Fruit fly (Drosophila melanogaster) whole organism, prepupa: ENCODE data around the gene Grip75.

Source experiments
- Blimp-1 ChIP-seq: fragments of 200-800 bp; sonication (Bioruptor generic); optimal IDR thresholded peaks from 3 replicates; lab custom pipeline; 2017; ENCODE audit warnings: missing biosample characterization, missing genetic modification characterization, mild to moderate bottlenecking, moderate library complexity, missing genetic modification reagents
- CG11902 ChIP-seq: fragments of 200-800 bp; sonication (Bioruptor generic); optimal IDR thresholded peaks from 3 replicates; lab custom pipeline; 2016; ENCODE audit warnings: missing biosample characterization, missing genetic modification characterization
- CG15336 ChIP-seq: fragments of 200-800 bp; sonication (Bioruptor generic); IDR thresholded peaks from 2 replicates; pipeline ENCODE4 v1.3.6; 2022; ENCODE audit warnings: missing biosample characterization, missing genetic modification characterization
- CG16779 ChIP-seq: fragments of 200-800 bp; sonication (Bioruptor generic); optimal IDR thresholded peaks from 3 replicates; lab custom pipeline; 2017; ENCODE audit warnings: missing biosample characterization, mild to moderate bottlenecking, missing genetic modification characterization
- CG31627 ChIP-seq: fragments of 200-800 bp; sonication (Bioruptor generic); optimal IDR thresholded peaks from 3 replicates; lab custom pipeline; 2016; ENCODE audit warnings: missing biosample characterization, missing genetic modification characterization
- CG32006 ChIP-seq: fragments of 200-800 bp; sonication (Bioruptor generic); optimal IDR thresholded peaks from 3 replicates; lab custom pipeline; 2017; ENCODE audit warnings: missing biosample characterization, mild to moderate bottlenecking, missing genetic modification characterization
- CG34406 ChIP-seq: fragments of 200-800 bp; sonication (Bioruptor generic); optimal IDR thresholded peaks from 3 replicates; lab custom pipeline; 2016; ENCODE audit warnings: missing biosample characterization, missing genetic modification characterization
- CG4318 ChIP-seq: fragments of 200-800 bp; sonication (Bioruptor generic); optimal IDR thresholded peaks from 3 replicates; lab custom pipeline; 2017; ENCODE audit warnings: missing biosample characterization, mild to moderate bottlenecking, missing genetic modification characterization
- CG6163 ChIP-seq: fragments of 200-800 bp; sonication (Bioruptor generic); IDR thresholded peaks from 3 replicates; pipeline ENCODE4 v1.3.6; 2022; ENCODE audit warnings: missing biosample characterization, missing genetic modification characterization
- CG6808 ChIP-seq: fragments of 200-800 bp; sonication (Bioruptor generic); optimal IDR thresholded peaks from 3 replicates; lab custom pipeline; 2017; ENCODE audit warnings: missing biosample characterization, missing genetic modification characterization, mild to moderate bottlenecking, moderate library complexity, missing genetic modification reagents
- CG6854 ChIP-seq: fragments of 200-800 bp; sonication (Bioruptor generic); optimal IDR thresholded peaks from 2 replicates; lab custom pipeline; 2017; ENCODE audit warnings: missing biosample characterization, mild to moderate bottlenecking, missing genetic modification characterization
- CG7368 ChIP-seq: fragments of 200-800 bp; sonication (Bioruptor generic); optimal IDR thresholded peaks from 3 replicates; lab custom pipeline; 2016; ENCODE audit warnings: missing biosample characterization, missing genetic modification characterization
- CG8119 ChIP-seq: fragments of 200-800 bp; sonication (Bioruptor generic); IDR thresholded peaks from 3 replicates; pipeline ENCODE4 v1.3.6; 2022; ENCODE audit warnings: missing biosample characterization, missing genetic modification characterization
- CG8319 ChIP-seq: fragments of 200-800 bp; sonication (Bioruptor generic); optimal IDR thresholded peaks from 3 replicates; lab custom pipeline; 2016; ENCODE audit warnings: missing biosample characterization, missing genetic modification characterization
- CG8632 ChIP-seq: fragments of 200-800 bp; sonication (Bioruptor generic); optimal IDR thresholded peaks from 3 replicates; lab custom pipeline; 2016; ENCODE audit warnings: missing biosample characterization, missing genetic modification characterization
- CG9139 ChIP-seq: fragments of 200-800 bp; sonication (Bioruptor generic); optimal IDR thresholded peaks from 3 replicates; lab custom pipeline; 2017; ENCODE audit warnings: missing biosample characterization, mild to moderate bottlenecking, missing genetic modification characterization
- Eip75B ChIP-seq: fragments of 200-800 bp; sonication (Bioruptor generic); optimal IDR thresholded peaks from 3 replicates; lab custom pipeline; 2016; ENCODE audit warnings: missing biosample characterization, missing genetic modification characterization
- Eip78C ChIP-seq: fragments of 200-800 bp; sonication (Bioruptor generic); peaks from one replicate; lab custom pipeline; 2016; ENCODE audit warnings: missing biosample characterization, missing genetic modification characterization
- Ets21C ChIP-seq: fragments of 200-800 bp; sonication (Bioruptor generic); optimal IDR thresholded peaks from 3 replicates; lab custom pipeline; 2016; ENCODE audit warnings: missing biosample characterization, missing genetic modification characterization
- Gug ChIP-seq: fragments of 200-800 bp; sonication (Bioruptor generic); IDR thresholded peaks from 2 replicates; pipeline ENCODE4 v1.3.6; 2022; ENCODE audit warnings: missing biosample characterization, missing genetic modification characterization
- Hr4 ChIP-seq: fragments of 200-800 bp; sonication (Bioruptor generic); optimal IDR thresholded peaks from 3 replicates; lab custom pipeline; 2016; ENCODE audit warnings: missing biosample characterization, missing genetic modification characterization
- OdsH ChIP-seq: fragments of 200-800 bp; sonication (Bioruptor generic); optimal IDR thresholded peaks from 3 replicates; lab custom pipeline; 2016; ENCODE audit warnings: missing biosample characterization, missing genetic modification characterization
- Smox ChIP-seq: fragments of 200-800 bp; sonication (Bioruptor generic); optimal IDR thresholded peaks from 3 replicates; lab custom pipeline; 2016; ENCODE audit warnings: missing biosample characterization, missing genetic modification characterization
- Sox14 ChIP-seq: fragments of 200-800 bp; sonication (Bioruptor generic); optimal IDR thresholded peaks from 3 replicates; lab custom pipeline; 2016; ENCODE audit warnings: missing biosample characterization, missing genetic modification characterization
- Sox15 ChIP-seq: fragments of 200-800 bp; sonication (Bioruptor generic); optimal IDR thresholded peaks from 3 replicates; lab custom pipeline; 2016; ENCODE audit warnings: missing biosample characterization, missing genetic modification characterization
- acj6 ChIP-seq: fragments of 200-800 bp; sonication (Bioruptor generic); optimal IDR thresholded peaks from 3 replicates; lab custom pipeline; 2016; ENCODE audit warnings: missing biosample characterization, missing genetic modification characterization
- cyc ChIP-seq: fragments of 200-800 bp; sonication (Bioruptor generic); optimal IDR thresholded peaks from 3 replicates; lab custom pipeline; 2016; ENCODE audit warnings: missing biosample characterization, missing genetic modification characterization
- dac ChIP-seq: fragments of 200-800 bp; sonication (Bioruptor generic); optimal IDR thresholded peaks from 2 replicates; lab custom pipeline; 2017; ENCODE audit warnings: missing biosample characterization, mild to moderate bottlenecking, missing genetic modification characterization
- fd59A ChIP-seq: fragments of 200-800 bp; sonication (Bioruptor generic); optimal IDR thresholded peaks from 2 replicates; lab custom pipeline; 2017; ENCODE audit warnings: missing biosample characterization, mild to moderate bottlenecking, missing genetic modification characterization, missing genetic modification reagents
- fkh ChIP-seq: fragments of 200-800 bp; sonication (Bioruptor generic); optimal IDR thresholded peaks from 3 replicates; lab custom pipeline; 2017; ENCODE audit warnings: missing biosample characterization, mild to moderate bottlenecking, missing genetic modification characterization, moderate library complexity
- lz ChIP-seq: fragments of 200-800 bp; sonication (Bioruptor generic); optimal IDR thresholded peaks from 3 replicates; lab custom pipeline; 2016; ENCODE audit warnings: missing biosample characterization, missing genetic modification characterization
- pdm3 ChIP-seq: fragments of 200-800 bp; sonication (Bioruptor generic); optimal IDR thresholded peaks from 3 replicates; lab custom pipeline; 2016; ENCODE audit warnings: missing biosample characterization, missing genetic modification characterization
- salr ChIP-seq, 2 experiments: fragments of 200-800 bp; sonication (Bioruptor generic); optimal IDR thresholded peaks; 3 replicates each; lab custom pipeline; 2016 to 2018; ENCODE audit warnings: missing biosample characterization in 2 of 2, missing genetic modification characterization in 2 of 2, mild to moderate bottlenecking in 1 of 2
- spab ChIP-seq: fragments of 200-800 bp; sonication (Bioruptor generic); optimal IDR thresholded peaks from 2 replicates; lab custom pipeline; 2017; ENCODE audit warnings: missing biosample characterization, mild to moderate bottlenecking, missing genetic modification characterization, missing genetic modification reagents
- topi ChIP-seq: fragments of 200-800 bp; sonication (Bioruptor generic); optimal IDR thresholded peaks from 3 replicates; lab custom pipeline; 2016; ENCODE audit warnings: missing biosample characterization, missing genetic modification characterization
- vri ChIP-seq: fragments of 200-800 bp; sonication (Bioruptor generic); optimal IDR thresholded peaks from 3 replicates; lab custom pipeline; 2016; ENCODE audit warnings: missing biosample characterization, mild to moderate bottlenecking, missing genetic modification characterization

Gene Grip75

DNA sequence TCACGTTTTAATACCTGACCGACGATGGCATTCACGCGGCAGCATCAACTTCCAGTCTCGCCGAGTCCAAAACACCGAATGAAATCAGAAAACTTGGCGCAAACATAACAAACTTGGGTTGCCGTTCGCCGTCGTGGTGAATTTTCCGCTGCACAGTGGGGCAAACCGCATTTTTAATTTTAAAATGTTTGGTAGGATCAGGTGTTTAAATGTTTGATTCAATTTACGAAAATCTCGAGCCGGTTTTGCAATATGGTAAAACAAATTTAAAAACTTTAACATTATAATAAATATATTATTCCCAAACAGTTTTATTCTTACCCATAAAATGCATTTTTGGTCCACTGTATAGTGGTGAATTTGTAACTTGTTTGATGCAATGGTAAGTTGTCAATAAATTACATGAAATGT lies 8.8 kb upstream of the Grip75 start, which contains the start of gene RluA-1 (continued):
- TF ChIP-seq cyc (GFP tag; lab: Kevin White, UChicago): peak; percentile 90
- peak; percentile 94 for TF ChIP-seq CG7368 (GFP tag; lab: Kevin White, UChicago)
- TF ChIP-seq CG32006: peak; percentile 99
- TF ChIP-seq Blimp-1 (GFP tag; lab: Kevin White, UChicago): peak; percentile 82
- TF ChIP-seq fd59A: peak; percentile 96
- TF ChIP-seq Smox: peak; percentile 93
- peak; percentile 83 for TF ChIP-seq Ets21C (GFP tag; lab: Kevin White, UChicago)
- peak; percentile 99 for TF ChIP-seq Gug (GFP tag; lab: Robert Waterston, UW)
- peak; percentile 90 for TF ChIP-seq Eip75B (GFP tag; lab: Kevin White, UChicago)
- TF ChIP-seq CG8632 (GFP tag; lab: Kevin White, UChicago): peak; percentile 96
- TF ChIP-seq pdm3 (GFP tag; lab: Kevin White, UChicago): peak; percentile 95
- peak; percentile 95 for TF ChIP-seq CG8319 (GFP tag; lab: Kevin White, UChicago)
- TF ChIP-seq CG15336 (GFP tag; lab: Robert Waterston, UW): peak; percentile 99
- TF ChIP-seq fkh (GFP tag; lab: Kevin White, UChicago): peak; percentile 82
- peak; percentile 96 for TF ChIP-seq spab (GFP tag; lab: Kevin White, UChicago)
- peak; percentile 95 for TF ChIP-seq CG6163 (GFP tag; lab: Robert Waterston, UW)
- TF ChIP-seq salr (GFP tag; optimal IDR thresholded peaks at IDR 0.05; lab: Kevin White, UChicago): peak; percentile 94 to 96
- TF ChIP-seq CG16779 (tag; lab: Kevin White, UChicago): peak; percentile 93
- TF ChIP-seq acj6 (GFP tag; lab: Kevin White, UChicago): peak; percentile 97
- peak; percentile 94 for TF ChIP-seq Sox14 (GFP tag; lab: Kevin White, UChicago)
- peak; percentile 97 for TF ChIP-seq CG4318 (GFP tag; lab: Kevin White, UChicago)
- peak; percentile 94 for TF ChIP-seq CG6808 (GFP tag; lab: Kevin White, UChicago)
- TF ChIP-seq CG6854: peak; percentile 79
- peak; percentile 93 for TF ChIP-seq CG9139 (GFP tag; lab: Kevin White, UChicago)
- peak; percentile 99 for TF ChIP-seq CG8119 (GFP tag; lab: Robert Waterston, UW)
- TF ChIP-seq Eip78C (GFP tag; lab: Kevin White, UChicago): peak; percentile 99
- peak; percentile 98 for TF ChIP-seq Hr4 (GFP tag; lab: Kevin White, UChicago)

DNA sequence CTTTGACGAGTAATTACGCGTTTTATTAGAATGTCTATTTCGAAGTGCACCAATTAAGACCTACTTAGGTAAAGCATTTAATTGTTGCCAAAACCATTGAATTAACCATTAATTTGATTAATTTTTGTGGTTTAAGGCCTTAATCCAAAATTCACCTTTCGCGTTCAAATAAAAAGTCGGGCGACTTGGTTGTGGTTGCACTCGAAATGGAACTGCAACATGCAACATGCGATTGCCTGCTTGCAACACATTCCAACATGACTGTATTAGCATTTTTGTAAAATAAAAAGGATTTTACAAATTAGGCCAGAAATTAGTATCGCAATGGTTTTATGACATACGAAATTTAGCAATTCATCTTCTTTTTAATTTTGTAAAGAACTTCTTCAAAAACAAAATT lies 8.3 kb upstream of the Grip75 start:
- no peak for TF ChIP-seq lz
- no peak for TF ChIP-seq topi
- TF ChIP-seq CG6163 (GFP tag; lab: Robert Waterston, UW): no peak
- no peak for TF ChIP-seq vri
- TF ChIP-seq Sox14 (GFP tag; lab: Kevin White, UChicago): no peak
- no peak for TF ChIP-seq OdsH
- TF ChIP-seq Eip75B (GFP tag; lab: Kevin White, UChicago): no peak
- no peak for TF ChIP-seq CG8319 (GFP tag; lab: Kevin White, UChicago)
- no peak for TF ChIP-seq dac (GFP tag; lab: Kevin White, UChicago)
- no peak for TF ChIP-seq CG11902 (GFP tag; lab: Kevin White, UChicago)
- TF ChIP-seq, all 60 proteins: peak for 0

DNA sequence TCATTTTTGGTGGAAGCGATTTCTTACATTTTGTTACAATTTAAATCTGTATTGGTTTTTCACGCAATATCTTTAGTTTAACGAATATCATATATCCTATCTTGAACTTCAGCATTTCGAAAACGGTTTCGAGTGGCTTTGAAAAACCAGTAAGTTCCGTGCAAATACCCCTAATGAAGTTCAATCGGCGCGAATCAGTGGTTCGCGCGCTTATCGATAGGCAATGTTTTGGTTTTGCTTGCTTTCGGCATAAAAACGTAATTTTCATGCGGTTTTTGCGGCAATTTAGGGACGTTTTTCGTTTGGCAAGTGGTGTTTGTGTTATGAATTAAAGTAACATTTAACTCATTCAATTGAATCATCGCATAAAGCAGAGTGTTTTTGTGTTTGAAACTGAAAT lies 6.2 kb upstream of the Grip75 start, which contains the start of gene RluA-2:
RluA-2 (plus strand) TSS at position 195 of the 400 bp plus-strand sequence.
- no peak for TF ChIP-seq CG16779 (tag; lab: Kevin White, UChicago)
- no peak for TF ChIP-seq CG31627 (GFP tag; lab: Kevin White, UChicago)

DNA sequence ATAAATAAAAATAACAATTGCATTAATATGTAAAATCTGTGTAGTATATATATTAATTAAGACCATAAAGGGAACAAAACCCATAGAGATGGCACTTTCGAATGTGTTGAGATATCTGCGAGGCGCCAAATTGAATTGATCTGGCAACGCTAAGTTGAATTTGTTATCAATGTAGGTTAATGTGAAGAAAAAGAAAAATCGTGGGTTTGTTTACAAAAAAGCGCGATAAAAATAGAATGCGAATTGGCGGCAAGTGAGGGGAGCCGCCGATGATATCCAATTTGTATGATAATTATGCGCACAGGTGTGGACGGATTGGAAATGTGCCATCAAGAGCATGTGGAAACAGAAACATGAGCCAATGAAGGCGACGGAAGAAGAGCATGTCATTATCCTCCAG lies 3.2 kb upstream of the Grip75 start:
- peak; percentile 59 for TF ChIP-seq fkh (GFP tag; lab: Kevin White, UChicago)
- TF ChIP-seq CG8119 (GFP tag; lab: Robert Waterston, UW): peak; percentile 31; the same call in 1 of the 3 replicates
- TF ChIP-seq CG34406 (GFP tag; lab: Kevin White, UChicago): no peak
- TF ChIP-seq cyc (GFP tag; lab: Kevin White, UChicago): no peak
- TF ChIP-seq CG8319 (GFP tag; lab: Kevin White, UChicago): no peak
- no peak for TF ChIP-seq Sox15 (GFP tag; lab: Kevin White, UChicago)
- peak; percentile 33; the same call in 1 of the 2 replicates for TF ChIP-seq CG15336 (GFP tag; lab: Robert Waterston, UW)
